Worm (Caenorhabditis elegans): ENCODE data around the gene ugt-62.

ugt-62 gene

ce11 chrIII:4504934-4505484 lies 35.4 kb downstream of the ugt-62 start:
- TF ChIP-seq ceh-31 (tag; optimal IDR thresholded peaks at IDR 0.05) (no peak), mec-3 (tag; optimal IDR thresholded peaks at IDR 0.05; ENCODE audit: borderline replicate concordance) (no peak), ahr-1 (tag; optimal IDR thresholded peaks at IDR 0.05) (no peak), eyg-1 (tag; optimal IDR thresholded peaks at IDR 0.05) (no peak), ceh-48 (tag; optimal IDR thresholded peaks at IDR 0.05) (no peak), tbx-2 (tag; optimal IDR thresholded peaks at IDR 0.05) (no peak), nfya-1 (tag; optimal IDR thresholded peaks at IDR 0.05) (no peak), ceh-34 (tag; optimal IDR thresholded peaks at IDR 0.05) (no peak), syd-9 (tag; optimal IDR thresholded peaks at IDR 0.05) (no peak), hlh-30 (tag; optimal IDR thresholded peaks at IDR 0.05; ENCODE audit: insufficient read depth) (no peak), ceh-6 (GFP tag; optimal IDR thresholded peaks at IDR 0.05) (no peak), sdc-2 (tag; optimal IDR thresholded peaks at IDR 0.05) (no peak), unc-3 (GFP tag; conservative IDR thresholded peaks at IDR 0.05) (no peak), unc-3 (tag; optimal IDR thresholded peaks at IDR 0.05) (no peak), lim-6 (tag; optimal IDR thresholded peaks at IDR 0.05) (no peak), unc-55 (GFP tag; optimal IDR thresholded peaks at IDR 0.05) (no peak), dmd-4 (tag; optimal IDR thresholded peaks at IDR 0.05; ENCODE audit: borderline replicate concordance) (no peak)

DNA sequence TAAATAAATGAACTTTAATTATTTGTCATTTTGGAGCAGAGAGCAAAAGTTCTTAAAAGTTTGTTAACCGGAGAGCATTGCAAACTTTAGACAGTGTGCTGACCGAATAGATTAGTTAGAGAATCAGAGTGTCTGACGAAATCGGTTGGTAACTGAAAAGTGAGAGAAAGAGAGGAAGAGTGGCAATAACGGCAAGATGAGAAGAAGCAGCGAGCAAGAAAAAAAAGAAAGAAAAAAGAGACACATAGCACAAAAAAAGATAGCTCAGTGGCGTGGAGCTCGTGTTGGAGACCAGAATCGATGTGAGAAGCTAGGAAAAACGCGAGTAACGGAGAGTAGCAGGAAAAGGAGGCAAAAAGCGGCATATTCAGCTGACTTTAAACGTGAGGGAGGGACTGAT lies 36.1 kb downstream of the ugt-62 start:
- TF ChIP-seq rnt-1 (tag; optimal IDR thresholded peaks at IDR 0.05) (peak; percentile 23), lim-6 (tag; optimal IDR thresholded peaks at IDR 0.05) (no peak), ceh-22 (tag; optimal IDR thresholded peaks at IDR 0.05) (no peak), pha-2 (tag; optimal IDR thresholded peaks at IDR 0.05) (no peak), lin-11 (tag; optimal IDR thresholded peaks at IDR 0.05) (no peak), ttx-3 (tag; optimal IDR thresholded peaks at IDR 0.05) (no peak), nfya-1 (tag; optimal IDR thresholded peaks at IDR 0.05) (peak; percentile 4), tbx-7 (tag; optimal IDR thresholded peaks at IDR 0.05) (no peak), pat-9 (tag; optimal IDR thresholded peaks at IDR 0.05) (no peak), hlh-6 (tag; optimal IDR thresholded peaks at IDR 0.05) (no peak), tbx-2 (tag; optimal IDR thresholded peaks at IDR 0.05) (peak; percentile 26), K09A11.1 (tag; optimal IDR thresholded peaks at IDR 0.05; ENCODE audit: insufficient read depth) (peak; percentile 28), odd-2 (tag; optimal IDR thresholded peaks at IDR 0.05) (no peak), ceh-18 (tag; optimal IDR thresholded peaks at IDR 0.05) (peak; percentile 41), nhr-11 (tag; optimal IDR thresholded peaks at IDR 0.05) (no peak), ceh-30 (tag; optimal IDR thresholded peaks at IDR 0.05) (no peak), ama-1 (optimal IDR thresholded peaks at IDR 0.05) (no peak), unc-42 (tag; optimal IDR thresholded peaks at IDR 0.05) (peak; percentile 11), dmd-4 (tag; optimal IDR thresholded peaks at IDR 0.05; ENCODE audit: borderline replicate concordance) (no peak), Y22D7AL.16 (tag; optimal IDR thresholded peaks at IDR 0.05) (no peak), nhr-232 (tag; optimal IDR thresholded peaks at IDR 0.05) (no peak), ceh-31 (tag; optimal IDR thresholded peaks at IDR 0.05) (peak; percentile 39)

- TF ChIP-seq unc-42 (tag; optimal IDR thresholded peaks at IDR 0.05) (no peak), ceh-6 (GFP tag; optimal IDR thresholded peaks at IDR 0.05) (no peak), hlh-30 (tag; optimal IDR thresholded peaks at IDR 0.05; ENCODE audit: insufficient read depth) (peak; percentile 52), ets-4 (tag; optimal IDR thresholded peaks at IDR 0.05) (no peak), ama-1 (optimal IDR thresholded peaks at IDR 0.05) (no peak), unc-55 (GFP tag; optimal IDR thresholded peaks at IDR 0.05) (peak; percentile 49), eyg-1 (tag; optimal IDR thresholded peaks at IDR 0.05) (no peak), fkh-6 (tag; optimal IDR thresholded peaks at IDR 0.05) (no peak), elt-2 (tag; optimal IDR thresholded peaks at IDR 0.05) (peak; percentile 67), sox-2 (GFP tag; IDR thresholded peaks at IDR 0.05) (no peak)
Observed at ce11 chrIII:4502559-4503240, 37.7 kb downstream of the ugt-62 start.

Data from whole organism, late embryonic.